Worm (Caenorhabditis elegans): Measurements from ENCODE around the gene H28G03.3.

The H28G03.3 gene

ce11 chrX:5171085-5171484 is 55.1 kb downstream of the H28G03.3 start, which contains the start of gene T03G11.10:
Gene T03G11.10, minus strand, starts transcription at chrX:5171185.
- TF ChIP-seq ceh-16 (tag; optimal IDR thresholded peaks at IDR 0.05) (no peak), ama-1 (optimal IDR thresholded peaks at IDR 0.05) (no peak), unc-39 (tag; optimal IDR thresholded peaks at IDR 0.05) (no peak), R02D3.7 (tag; optimal IDR thresholded peaks at IDR 0.05) (no peak), aly-2 (tag; optimal IDR thresholded peaks at IDR 0.05) (no peak), snpc-4 (tag; optimal IDR thresholded peaks at IDR 0.05) (no peak), nhr-11 (tag; optimal IDR thresholded peaks at IDR 0.05) (no peak), tbx-2 (tag; optimal IDR thresholded peaks at IDR 0.05) (no peak)

Measured in whole organism, L3 larva.